Worm (Caenorhabditis elegans): ENCODE results near the gene srx-104.

Gene srx-104

DNA sequence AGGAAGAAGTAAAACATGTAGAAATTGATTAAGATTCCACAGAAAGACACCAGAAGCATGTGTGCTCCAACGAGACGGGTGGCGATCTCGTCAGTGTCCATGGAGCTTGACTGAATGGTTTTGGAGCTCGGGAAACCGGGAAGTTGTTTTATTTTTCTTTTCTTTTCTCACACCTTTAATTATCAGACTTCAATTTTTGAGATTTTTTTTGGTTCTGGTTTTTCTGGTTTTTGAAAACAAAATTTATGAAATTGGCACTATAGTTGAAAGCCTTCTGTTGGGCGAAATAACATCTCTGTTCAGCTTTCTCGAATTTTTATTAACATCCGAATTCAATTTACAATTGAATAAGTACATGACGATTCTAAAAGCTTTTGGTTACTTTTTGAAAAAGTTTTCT, at the start of gene srx-104:
srx-104 (minus strand) TSS at position 101 of the 400 bp plus-strand sequence.
- no peak for TF ChIP-seq hnd-1 (tag; optimal IDR thresholded peaks at IDR 0.05)
- no peak for TF ChIP-seq B0310.2 (tag; optimal IDR thresholded peaks at IDR 0.05)
- TF ChIP-seq ama-1 (optimal IDR thresholded peaks at IDR 0.05), result no peak
- no peak for TF ChIP-seq tra-4 (tag; optimal IDR thresholded peaks at IDR 0.05)
- TF ChIP-seq ceh-13 (GFP tag; optimal IDR thresholded peaks at IDR 0.05), result no peak
- TF ChIP-seq scrt-1 (GFP tag; IDR thresholded peaks at IDR 0.05), result no peak
- no peak for TF ChIP-seq sea-1 (GFP tag; conservative IDR thresholded peaks at IDR 0.05)
- no peak for TF ChIP-seq hmg-4 (GFP tag; optimal IDR thresholded peaks at IDR 0.05)
- TF ChIP-seq ets-7 (tag; optimal IDR thresholded peaks at IDR 0.05), result no peak
- TF ChIP-seq F13C5.2 (tag; optimal IDR thresholded peaks at IDR 0.05), result no peak
- no peak for TF ChIP-seq flt-1 (GFP tag; IDR thresholded peaks at IDR 0.05)
- TF ChIP-seq ceh-36 (tag; optimal IDR thresholded peaks at IDR 0.05), result no peak
- TF ChIP-seq tbx-37 (GFP tag; conservative IDR thresholded peaks at IDR 0.05), result no peak
- TF ChIP-seq hmbx-1 (tag; optimal IDR thresholded peaks at IDR 0.05), result no peak

DNA sequence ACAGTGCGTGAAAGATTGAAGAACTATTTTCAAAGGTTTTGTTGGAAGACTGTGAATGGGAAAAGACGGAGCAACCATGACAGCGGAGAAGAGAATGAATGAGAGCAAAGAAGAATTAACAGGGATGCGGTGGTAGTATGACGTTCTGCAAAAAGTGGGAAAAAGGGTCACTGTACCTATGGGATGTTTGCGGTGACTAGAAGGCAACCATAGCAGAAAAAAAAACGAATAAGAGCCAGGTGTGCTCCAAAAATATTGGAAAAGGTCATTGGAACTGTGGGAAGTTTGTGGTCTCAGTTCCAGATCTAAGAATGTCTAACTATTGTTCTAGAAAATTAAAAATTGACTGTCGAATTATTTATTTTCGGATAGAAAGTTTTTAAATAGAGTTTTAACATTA, 49.2 kb upstream of the srx-104 start, which contains the start of gene fbxb-90:
fbxb-90 (minus strand) TSS at position 101 of the 400 bp plus-strand sequence.
- no peak for TF ChIP-seq hmbx-1 (tag; optimal IDR thresholded peaks at IDR 0.05)
- no peak for TF ChIP-seq aly-1 (tag; optimal IDR thresholded peaks at IDR 0.05)
- TF ChIP-seq ets-7 (tag; optimal IDR thresholded peaks at IDR 0.05), result no peak

DNA sequence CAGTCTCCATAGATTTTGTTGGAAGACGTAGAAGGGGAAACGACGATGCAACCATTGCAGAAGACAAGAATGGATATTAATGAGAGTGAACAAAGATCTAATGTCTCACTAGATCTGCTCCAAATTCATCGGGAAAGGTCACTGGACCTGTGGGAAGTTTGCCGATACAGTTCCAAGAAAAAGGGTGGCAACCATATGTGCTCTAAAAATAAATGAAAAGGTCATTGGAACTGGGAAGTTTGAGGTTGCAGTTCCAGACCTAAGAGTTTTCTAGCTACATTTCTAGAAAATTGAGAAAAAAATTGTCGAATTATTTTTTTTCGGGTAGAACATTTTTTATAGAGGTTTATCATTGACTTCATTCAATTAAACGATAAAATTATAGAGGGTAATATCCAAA, 47.9 kb upstream of the srx-104 start, which contains the start of gene fbxb-92:
fbxb-92 (minus strand) TSS at position 101 of the 400 bp plus-strand sequence.
- TF ChIP-seq ceh-36 (tag; optimal IDR thresholded peaks at IDR 0.05) (no peak), ama-1 (optimal IDR thresholded peaks at IDR 0.05) (no peak), B0310.2 (tag; optimal IDR thresholded peaks at IDR 0.05) (no peak), ets-7 (tag; optimal IDR thresholded peaks at IDR 0.05) (no peak), F13C5.2 (tag; optimal IDR thresholded peaks at IDR 0.05) (no peak)

DNA sequence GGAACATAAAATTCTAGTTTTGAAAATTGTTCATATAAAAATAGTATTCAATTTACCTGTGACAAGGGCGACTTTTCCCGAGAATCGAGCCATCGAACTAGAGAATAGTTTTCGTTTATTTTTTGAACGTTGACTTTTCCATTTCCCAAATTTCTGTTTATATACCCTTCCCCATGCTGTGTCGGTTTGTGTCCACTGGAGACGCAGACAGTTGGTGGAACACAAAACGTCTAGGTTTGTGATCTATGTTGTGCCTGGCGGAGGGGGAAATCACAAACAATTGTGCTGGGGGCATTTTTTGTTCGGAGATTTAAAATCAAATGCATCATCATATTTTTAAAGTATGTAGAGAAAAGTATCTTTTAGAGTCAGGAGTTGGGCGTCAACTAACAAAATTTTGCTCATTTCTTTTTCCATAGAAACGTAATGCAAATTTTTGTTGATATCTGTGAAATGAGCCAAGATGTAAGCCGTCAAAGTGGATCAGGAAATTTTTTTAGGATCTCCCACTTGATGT, 44.3 kb upstream of the srx-104 start, which contains the start of gene nta-1:
nta-1 (minus strand) TSS at position 131 of the 517 bp plus-strand sequence.
- TF ChIP-seq flt-1 (GFP tag; IDR thresholded peaks at IDR 0.05) (no peak), hmg-4 (GFP tag; optimal IDR thresholded peaks at IDR 0.05) (no peak), ceh-13 (GFP tag; optimal IDR thresholded peaks at IDR 0.05) (no peak), tbx-11 (GFP tag; IDR thresholded peaks at IDR 0.05) (no peak), hmbx-1 (tag; optimal IDR thresholded peaks at IDR 0.05) (no peak), B0310.2 (tag; optimal IDR thresholded peaks at IDR 0.05) (no peak), tbx-37 (GFP tag; conservative IDR thresholded peaks at IDR 0.05) (no peak), ama-1 (optimal IDR thresholded peaks at IDR 0.05) (no peak), ceh-36 (tag; optimal IDR thresholded peaks at IDR 0.05) (no peak)

DNA sequence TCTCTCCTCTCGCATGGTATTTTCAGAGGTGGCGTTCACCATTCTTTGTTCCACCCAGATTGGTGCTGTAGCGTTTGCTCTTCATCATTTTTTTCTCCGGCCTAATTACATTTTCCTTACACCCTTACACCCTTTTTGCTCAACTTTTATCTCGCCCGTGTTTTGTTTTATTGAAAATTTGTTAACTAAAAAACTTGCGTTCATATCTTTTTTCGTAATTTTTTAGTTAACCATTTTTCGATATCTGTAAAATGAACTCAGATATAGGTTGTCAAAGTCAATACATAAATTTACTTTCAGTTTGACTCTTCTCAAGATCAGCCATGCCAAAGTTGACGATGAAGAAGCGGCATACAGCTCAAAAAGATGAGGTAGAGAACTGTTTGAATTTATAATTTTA, 42.1 kb upstream of the srx-104 start, which contains the start of gene F12E12.1:
F12E12.1 (plus strand) TSS at position 301 of the 400 bp plus-strand sequence.
- TF ChIP-seq sea-1 (GFP tag; conservative IDR thresholded peaks at IDR 0.05) (no peak), hnd-1 (tag; optimal IDR thresholded peaks at IDR 0.05) (no peak), tra-4 (tag; optimal IDR thresholded peaks at IDR 0.05) (no peak), ets-7 (tag; optimal IDR thresholded peaks at IDR 0.05) (no peak), F13C5.2 (tag; optimal IDR thresholded peaks at IDR 0.05) (no peak), ama-1 (optimal IDR thresholded peaks at IDR 0.05) (no peak), aly-1 (tag; optimal IDR thresholded peaks at IDR 0.05) (no peak), hmg-4 (GFP tag; optimal IDR thresholded peaks at IDR 0.05) (no peak), pes-1 (GFP tag; IDR thresholded peaks at IDR 0.05) (no peak), ceh-36 (tag; optimal IDR thresholded peaks at IDR 0.05) (no peak), scrt-1 (GFP tag; IDR thresholded peaks at IDR 0.05) (no peak), flt-1 (GFP tag; IDR thresholded peaks at IDR 0.05) (no peak), tbx-37 (GFP tag; conservative IDR thresholded peaks at IDR 0.05) (no peak), ceh-13 (GFP tag; optimal IDR thresholded peaks at IDR 0.05) (no peak), B0310.2 (tag; optimal IDR thresholded peaks at IDR 0.05) (no peak), hmbx-1 (tag; optimal IDR thresholded peaks at IDR 0.05) (no peak), tbx-11 (GFP tag; IDR thresholded peaks at IDR 0.05) (no peak)

DNA sequence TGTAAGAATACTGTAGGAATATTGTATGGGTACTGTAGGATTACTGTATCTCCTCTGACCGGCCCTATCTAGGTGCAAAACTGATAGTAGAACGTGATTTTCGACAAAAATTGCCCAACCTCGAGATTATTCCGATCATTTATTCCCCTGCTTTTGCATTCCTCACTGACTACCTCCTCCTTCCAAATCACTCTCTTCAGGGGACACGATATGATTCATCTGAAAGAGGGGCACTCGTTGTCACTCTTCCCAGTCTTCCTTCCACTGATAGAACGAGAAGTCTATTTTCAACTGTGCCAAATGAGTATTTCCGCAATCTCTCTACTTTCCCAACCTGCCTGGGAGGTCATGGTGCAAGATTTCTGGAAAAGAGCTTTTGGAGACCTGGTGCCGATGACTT, 40.2 kb upstream of the srx-104 start, which contains the start of gene F12E12.2:
F12E12.2 (plus strand) TSS at position 301 of the 400 bp plus-strand sequence.
- no peak for TF ChIP-seq ets-7 (tag; optimal IDR thresholded peaks at IDR 0.05)
- no peak for TF ChIP-seq hnd-1 (tag; optimal IDR thresholded peaks at IDR 0.05)
- no peak for TF ChIP-seq scrt-1 (GFP tag; IDR thresholded peaks at IDR 0.05)
- no peak for TF ChIP-seq ceh-36 (tag; optimal IDR thresholded peaks at IDR 0.05)
- TF ChIP-seq F13C5.2 (tag; optimal IDR thresholded peaks at IDR 0.05), result no peak
- TF ChIP-seq aly-1 (tag; optimal IDR thresholded peaks at IDR 0.05), result no peak
- TF ChIP-seq hmbx-1 (tag; optimal IDR thresholded peaks at IDR 0.05), result no peak

DNA sequence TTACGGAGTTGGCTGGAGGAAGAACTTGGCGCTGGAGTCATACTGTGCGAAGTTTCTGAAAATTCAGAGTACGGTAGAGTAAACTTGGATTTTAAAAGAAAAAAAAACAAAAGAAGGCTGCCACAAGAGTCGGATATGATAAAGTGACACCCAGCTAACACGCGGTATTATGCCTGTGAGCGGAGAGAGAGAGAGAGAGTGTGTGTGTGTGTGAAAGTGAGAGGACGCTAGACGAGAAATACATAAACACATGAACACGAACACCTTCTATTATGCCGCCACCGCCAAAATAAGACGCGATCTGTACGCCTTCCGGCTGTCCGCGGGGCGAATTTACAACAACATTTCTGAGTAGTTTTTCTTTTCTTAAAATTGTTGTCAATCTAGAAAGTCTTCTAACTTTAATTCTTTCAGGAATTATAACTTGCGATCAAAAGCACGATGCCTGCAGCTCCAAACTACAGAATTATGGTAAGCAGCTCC, 37.4 kb upstream of the srx-104 start, which contains the start of gene F12E12.6:
F12E12.6 (minus strand) TSS at position 51 of the 483 bp plus-strand sequence.
- TF ChIP-seq hnd-1 (tag; optimal IDR thresholded peaks at IDR 0.05), result no peak
- no peak for TF ChIP-seq tra-4 (tag; optimal IDR thresholded peaks at IDR 0.05)
- no peak for TF ChIP-seq flt-1 (GFP tag; IDR thresholded peaks at IDR 0.05)
- no peak for TF ChIP-seq B0310.2 (tag; optimal IDR thresholded peaks at IDR 0.05)
- no peak for TF ChIP-seq ets-7 (tag; optimal IDR thresholded peaks at IDR 0.05)
- TF ChIP-seq ama-1 (optimal IDR thresholded peaks at IDR 0.05), result no peak
- TF ChIP-seq tbx-11 (GFP tag; IDR thresholded peaks at IDR 0.05), result no peak
- TF ChIP-seq sea-1 (GFP tag; conservative IDR thresholded peaks at IDR 0.05), result no peak
- no peak for TF ChIP-seq hmbx-1 (tag; optimal IDR thresholded peaks at IDR 0.05)
- no peak for TF ChIP-seq F13C5.2 (tag; optimal IDR thresholded peaks at IDR 0.05)
- TF ChIP-seq ceh-36 (tag; optimal IDR thresholded peaks at IDR 0.05), result no peak
- TF ChIP-seq tbx-37 (GFP tag; conservative IDR thresholded peaks at IDR 0.05), result no peak
- no peak for TF ChIP-seq ceh-13 (GFP tag; optimal IDR thresholded peaks at IDR 0.05)
- no peak for TF ChIP-seq aly-1 (tag; optimal IDR thresholded peaks at IDR 0.05)
- TF ChIP-seq hmg-4 (GFP tag; optimal IDR thresholded peaks at IDR 0.05), result no peak
- TF ChIP-seq scrt-1 (GFP tag; IDR thresholded peaks at IDR 0.05), result no peak
- TF ChIP-seq pes-1 (GFP tag; IDR thresholded peaks at IDR 0.05), result no peak
